Worm (Caenorhabditis elegans): ENCODE results near the gene C18H7.11.

C18H7.11 gene

ce11 chrIV:601595-601994 is 4.9 kb downstream of the C18H7.11 start, which contains the start of gene srt-59:
srt-59 (minus strand) TSS chrIV:601695.
- TF ChIP-seq dsc-1 (tag; optimal IDR thresholded peaks at IDR 0.05) (no peak), lin-13 (GFP tag; optimal IDR thresholded peaks at IDR 0.05) (no peak), lin-39 (tag; optimal IDR thresholded peaks at IDR 0.05) (no peak), isw-1 (GFP tag; IDR thresholded peaks at IDR 0.05) (no peak), F16B12.6 (tag; optimal IDR thresholded peaks at IDR 0.05) (no peak), ztf-4 (tag; optimal IDR thresholded peaks at IDR 0.05) (no peak), nhr-85 (tag) (no peak), hlh-4 (tag; optimal IDR thresholded peaks at IDR 0.05) (no peak), ets-5 (GFP tag; IDR thresholded peaks at IDR 0.05) (no peak), sox-4 (tag; optimal IDR thresholded peaks at IDR 0.05) (no peak), fkh-8 (tag; optimal IDR thresholded peaks at IDR 0.05) (no peak), mdl-1 (tag; optimal IDR thresholded peaks at IDR 0.05) (no peak), ceh-88 (GFP tag; IDR thresholded peaks at IDR 0.05) (no peak), unc-130 (tag; optimal IDR thresholded peaks at IDR 0.05) (no peak), hlh-17 (GFP tag; optimal IDR thresholded peaks at IDR 0.05; ENCODE audit: borderline replicate concordance) (no peak), nhr-76 (tag; optimal IDR thresholded peaks at IDR 0.05) (no peak), C34B4.2 (tag; optimal IDR thresholded peaks at IDR 0.05) (no peak), fos-1 (tag; optimal IDR thresholded peaks at IDR 0.05) (no peak)

ce11 chrIV:603543-603942 is 6.8 kb downstream of the C18H7.11 start, which contains the start of gene prmt-4:
prmt-4 (minus strand) TSS chrIV:603643.
- TF ChIP-seq fkh-10 (GFP tag; optimal IDR thresholded peaks at IDR 0.05) (no peak), hlh-4 (tag; optimal IDR thresholded peaks at IDR 0.05) (no peak), sptf-1 (tag; optimal IDR thresholded peaks at IDR 0.05) (no peak), unc-130 (tag; optimal IDR thresholded peaks at IDR 0.05) (no peak), sox-4 (tag; optimal IDR thresholded peaks at IDR 0.05) (no peak), ceh-88 (GFP tag; IDR thresholded peaks at IDR 0.05) (no peak), unc-98 (GFP tag; IDR thresholded peaks at IDR 0.05) (no peak), efl-1 (optimal IDR thresholded peaks at IDR 0.05) (no peak), efl-1 (GFP tag; optimal IDR thresholded peaks at IDR 0.05 in 1 of 2) (peak in 1 of 2 experiments; percentile 9)

ce11 chrIV:604144-604543 is 7.4 kb downstream of the C18H7.11 start, which contains the start of gene col-102:
col-102 (plus strand) TSS chrIV:604444.
- TF ChIP-seq lin-39 (tag; optimal IDR thresholded peaks at IDR 0.05) (no peak), nhr-71 (tag; optimal IDR thresholded peaks at IDR 0.05) (no peak), swsn-7 (tag; optimal IDR thresholded peaks at IDR 0.05) (no peak), hlh-17 (GFP tag; optimal IDR thresholded peaks at IDR 0.05; ENCODE audit: borderline replicate concordance) (no peak), C04F5.9 (tag; optimal IDR thresholded peaks at IDR 0.05) (no peak), hlh-4 (tag; optimal IDR thresholded peaks at IDR 0.05) (no peak), C16A3.4 (tag; optimal IDR thresholded peaks at IDR 0.05) (no peak), ztf-4 (tag; optimal IDR thresholded peaks at IDR 0.05) (no peak), sup-37 (GFP tag; optimal IDR thresholded peaks at IDR 0.05) (no peak), mab-9 (GFP tag; IDR thresholded peaks at IDR 0.05) (no peak), nhr-90 (tag; optimal IDR thresholded peaks at IDR 0.05; ENCODE audit: poor library complexity) (no peak), pax-3 (tag; optimal IDR thresholded peaks at IDR 0.05) (no peak), zip-4 (GFP tag; optimal IDR thresholded peaks at IDR 0.05) (no peak), ceh-63 (GFP tag; optimal IDR thresholded peaks at IDR 0.05) (no peak), ceh-90 (tag; optimal IDR thresholded peaks at IDR 0.05) (no peak), fkh-8 (tag; optimal IDR thresholded peaks at IDR 0.05) (no peak), sox-4 (tag; optimal IDR thresholded peaks at IDR 0.05) (no peak), ceh-8 (GFP tag; optimal IDR thresholded peaks at IDR 0.05) (no peak), lir-3 (tag; optimal IDR thresholded peaks at IDR 0.05; ENCODE audit: poor library complexity) (no peak)

ce11 chrIV:604817-605216 is 8.1 kb downstream of the C18H7.11 start:
- TF ChIP-seq ztf-4 (tag; optimal IDR thresholded peaks at IDR 0.05), result no peak
